Fruit fly (Drosophila melanogaster): ENCODE data around the gene SNF4Agamma.

SNF4Agamma gene

dm6 chr3R:21097631-21098117 is 42.9 kb upstream of the SNF4Agamma start, which contains the start of gene RhoGAP93B (continued):
- peak; percentile 92 for TF ChIP-seq jumu (GFP tag; optimal IDR thresholded peaks at IDR 0.05)
- TF ChIP-seq sd (tag; optimal IDR thresholded peaks at IDR 0.05): no peak
- peak; percentile 80 for TF ChIP-seq ERR (GFP tag; optimal IDR thresholded peaks at IDR 0.05)
- peak; percentile 85 for TF ChIP-seq cas (GFP tag; IDR thresholded peaks at IDR 0.05)
- TF ChIP-seq CG4617 (GFP tag; optimal IDR thresholded peaks at IDR 0.05; ENCODE audit: borderline replicate concordance): peak; percentile 56
- peak; percentile 99 for TF ChIP-seq ato (GFP tag; IDR thresholded peaks at IDR 0.05; ENCODE audit: partially characterized antibody)
- peak; percentile 87 for TF ChIP-seq CG11093 (GFP tag; IDR thresholded peaks at IDR 0.05)
- TF ChIP-seq dmrt11E (tag; optimal IDR thresholded peaks at IDR 0.05): peak; percentile 73
- TF ChIP-seq Six4 (GFP tag; optimal IDR thresholded peaks at IDR 0.05): peak; percentile 60
- peak; percentile 100 for TF ChIP-seq chinmo (GFP tag; IDR thresholded peaks at IDR 0.05; ENCODE audit: partially characterized antibody)
- TF ChIP-seq D (optimal IDR thresholded peaks at IDR 0.05): peak; percentile 5
- TF ChIP-seq D (GFP tag; optimal IDR thresholded peaks at IDR 0.05): peak; percentile 55
- TF ChIP-seq Fer3 (tag; optimal IDR thresholded peaks at IDR 0.05): peak; percentile 82
- TF ChIP-seq Asciz (GFP tag; optimal IDR thresholded peaks at IDR 0.05): no peak
- peak; percentile 90 for TF ChIP-seq otp (GFP tag; IDR thresholded peaks at IDR 0.05)
- no peak for TF ChIP-seq CG12769 (tag; optimal IDR thresholded peaks at IDR 0.05)
- TF ChIP-seq unc-4 (GFP tag; IDR thresholded peaks at IDR 0.05; ENCODE audit: partially characterized antibody): peak; percentile 99
- TF ChIP-seq sim (GFP tag; IDR thresholded peaks at IDR 0.05): 0 out of 2 replicates have a peak, but pooled peaks have one; percentile 26
- TF ChIP-seq CrebB (tag; optimal IDR thresholded peaks at IDR 0.05): peak; percentile 56
- peak; percentile 91 for TF ChIP-seq CG17186 (GFP tag; optimal IDR thresholded peaks at IDR 0.05)
- no peak for TF ChIP-seq CG8478 (optimal IDR thresholded peaks at IDR 0.05)
- no peak for TF ChIP-seq bigmax (GFP tag; optimal IDR thresholded peaks at IDR 0.05)
- TF ChIP-seq CG12299 (tag; optimal IDR thresholded peaks at IDR 0.05): peak; percentile 83
- peak; percentile 37 for TF ChIP-seq TFAM (GFP tag; optimal IDR thresholded peaks at IDR 0.05)
- peak; percentile 90 for TF ChIP-seq CG2116 (GFP tag; optimal IDR thresholded peaks at IDR 0.05)
- peak; percentile 77 for TF ChIP-seq Dp (GFP tag; optimal IDR thresholded peaks at IDR 0.05)
- TF ChIP-seq CG8924 (tag; optimal IDR thresholded peaks at IDR 0.05): peak; percentile 82
- TF ChIP-seq CG17385 (GFP tag; optimal IDR thresholded peaks at IDR 0.05): peak; percentile 7
- peak; percentile 51 for TF ChIP-seq CG3995 (GFP tag; optimal IDR thresholded peaks at IDR 0.05)
- TF ChIP-seq CHES-1-like (GFP tag; optimal IDR thresholded peaks at IDR 0.05): peak; percentile 95
- TF ChIP-seq dm (GFP tag; optimal IDR thresholded peaks at IDR 0.05): peak; percentile 90
- peak; percentile 86 for TF ChIP-seq ems (GFP tag; optimal IDR thresholded peaks at IDR 0.05)
- peak; percentile 80 for TF ChIP-seq CG18476 (GFP tag; optimal IDR thresholded peaks at IDR 0.05)
- TF ChIP-seq sqz (GFP tag; optimal IDR thresholded peaks at IDR 0.05): no peak
- no peak for TF ChIP-seq Eip74EF (GFP tag; optimal IDR thresholded peaks at IDR 0.05)
- no peak for TF ChIP-seq br (optimal IDR thresholded peaks at IDR 0.05)
- TF ChIP-seq CG17359 (tag; optimal IDR thresholded peaks at IDR 0.05): peak; percentile 86
- peak; percentile 17 for TF ChIP-seq Sry-β (GFP tag; optimal IDR thresholded peaks at IDR 0.05)
- TF ChIP-seq grau (tag; optimal IDR thresholded peaks at IDR 0.05): peak; percentile 78
- TF ChIP-seq CG12391 (tag; optimal IDR thresholded peaks at IDR 0.05): peak; percentile 93
- TF ChIP-seq Myb (GFP tag; optimal IDR thresholded peaks at IDR 0.05): peak; percentile 92
- peak; percentile 68 for TF ChIP-seq CG7987 (GFP tag; optimal IDR thresholded peaks at IDR 0.05)
- TF ChIP-seq CG2129 (GFP tag; IDR thresholded peaks at IDR 0.05; ENCODE audit: partially characterized antibody): peak; percentile 100
- peak; percentile 100 for TF ChIP-seq BEAF-32 (GFP tag; optimal IDR thresholded peaks at IDR 0.05)
- peak; percentile 90 for TF ChIP-seq CG15514 (GFP tag; optimal IDR thresholded peaks at IDR 0.05)
- TF ChIP-seq CG4404 (GFP tag; IDR thresholded peaks at IDR 0.05): peak; percentile 94
- peak; percentile 90 for TF ChIP-seq tx (GFP tag; optimal IDR thresholded peaks at IDR 0.05)
- TF ChIP-seq CG5953 (GFP tag; IDR thresholded peaks at IDR 0.05): peak; percentile 84
- TF ChIP-seq CG12942 (GFP tag; optimal IDR thresholded peaks at IDR 0.05): peak; percentile 77
- TF ChIP-seq Rx (GFP tag; IDR thresholded peaks at IDR 0.05): peak; percentile 83
